Worm (Caenorhabditis elegans) whole organism, young adult: ENCODE measurements around the gene Y59H11AM.4.

Experiments
- B0019.2 ChIP-seq: fragments of 200-800 bp; sonication (Bioruptor generic); conservative IDR thresholded peaks from 2 replicates; pipeline ENCODE4 v1.3.6; 2022; ENCODE audit warnings: missing genetic modification reagents, missing genetic modification characterization, missing compliant biosample characterization
- D2030.7 ChIP-seq: fragments of 200-800 bp; sonication (Bioruptor generic); IDR thresholded peaks from 2 replicates; pipeline ENCODE4 v1.3.6; 2022; ENCODE audit warnings: missing genetic modification reagents, missing genetic modification characterization, missing compliant biosample characterization
- F10E7.11 ChIP-seq: sonication (generic microtip); optimal IDR thresholded peaks from 2 replicates; lab custom pipeline; 2017; ENCODE audit warnings: mild to moderate bottlenecking, missing genetic modification characterization, moderate library complexity, missing compliant biosample characterization
- F22D6.2 ChIP-seq: sonication (generic microtip); optimal IDR thresholded peaks from 2 replicates; lab custom pipeline; 2016; ENCODE audit warnings: mild to moderate bottlenecking, missing genetic modification characterization, missing compliant biosample characterization
- F23B12.7 ChIP-seq: sonication (generic microtip); optimal IDR thresholded peaks from 2 replicates; lab custom pipeline; 2017; ENCODE audit warnings: missing genetic modification characterization, mild to moderate bottlenecking, missing compliant biosample characterization, antibody characterized with exemption, moderate library complexity; ENCODE audit not compliant: insufficient read depth
- F37B4.10 ChIP-seq: fragments of 200-800 bp; sonication (Bioruptor generic); IDR thresholded peaks from 2 replicates; pipeline ENCODE4 v1.3.6; 2022; ENCODE audit warnings: missing genetic modification characterization, missing compliant biosample characterization
- F52B5.7 ChIP-seq: sonication (generic microtip); optimal IDR thresholded peaks from 2 replicates; lab custom pipeline; 2016; ENCODE audit warnings: mild to moderate bottlenecking, missing genetic modification characterization, missing compliant biosample characterization
- K11D2.4 ChIP-seq: fragments of 200-800 bp; sonication (Bioruptor generic); IDR thresholded peaks from 2 replicates; pipeline ENCODE4 v1.3.6; 2022; ENCODE audit warnings: missing genetic modification reagents, missing genetic modification characterization, missing compliant biosample characterization
- Y53F4B.3 ChIP-seq: fragments of 200-800 bp; sonication (Bioruptor generic); IDR thresholded peaks from 2 replicates; pipeline ENCODE4 v1.3.6; 2022; ENCODE audit warnings: missing genetic modification reagents, missing genetic modification characterization, missing compliant biosample characterization
- Y56A3A.18 ChIP-seq: fragments of 200-800 bp; sonication (Bioruptor generic); IDR thresholded peaks from 2 replicates; pipeline ENCODE4 v1.3.6; 2022; ENCODE audit warnings: missing genetic modification reagents, missing genetic modification characterization, missing compliant biosample characterization
- Y67H2A.10 ChIP-seq: fragments of 200-800 bp; sonication (Bioruptor generic); conservative IDR thresholded peaks from 2 replicates; pipeline ENCODE4 v1.3.6; 2022; ENCODE audit warnings: missing genetic modification reagents, missing genetic modification characterization, missing compliant biosample characterization
- Y95B8A.8 ChIP-seq: fragments of 200-800 bp; sonication (Bioruptor generic); IDR thresholded peaks from 2 replicates; pipeline ENCODE4 v1.3.6; 2022; ENCODE audit warnings: missing genetic modification reagents, missing genetic modification characterization, missing compliant biosample characterization
- akir-1 ChIP-seq: fragments of 200-800 bp; sonication (Bioruptor generic); optimal IDR thresholded peaks from 2 replicates; lab custom pipeline; 2018; ENCODE audit warnings: mild to moderate bottlenecking, missing genetic modification characterization, moderate library complexity, missing compliant biosample characterization
- aptf-2 ChIP-seq: fragments of 200-800 bp; sonication (Bioruptor generic); conservative IDR thresholded peaks from 2 replicates; pipeline ENCODE4 v1.3.6; 2022; ENCODE audit warnings: missing genetic modification reagents, missing genetic modification characterization, missing compliant biosample characterization
- attf-3 ChIP-seq: fragments of 200-800 bp; sonication (Bioruptor generic); conservative IDR thresholded peaks from 2 replicates; pipeline ENCODE4 v1.3.6; 2022; ENCODE audit warnings: missing genetic modification reagents, missing genetic modification characterization, missing compliant biosample characterization
- attf-6 ChIP-seq: fragments of 200-800 bp; sonication (Bioruptor generic); IDR thresholded peaks from 2 replicates; pipeline ENCODE4 v1.3.6; 2022; ENCODE audit warnings: missing genetic modification reagents, missing genetic modification characterization, missing compliant biosample characterization
- cebp-2 ChIP-seq: fragments of 200-800 bp; sonication (Bioruptor generic); IDR thresholded peaks from 2 replicates; pipeline ENCODE4 v1.3.6; 2022; ENCODE audit warnings: missing genetic modification characterization, missing compliant biosample characterization
- ceh-27 ChIP-seq: fragments of 200-800 bp; sonication (Bioruptor generic); optimal IDR thresholded peaks from 2 replicates; lab custom pipeline; 2018; ENCODE audit warnings: mild to moderate bottlenecking, missing genetic modification characterization, moderate library complexity, missing compliant biosample characterization
- ceh-40 ChIP-seq: fragments of 200-800 bp; sonication (Bioruptor generic); IDR thresholded peaks from 2 replicates; pipeline ENCODE4 v1.3.6; 2022; ENCODE audit warnings: missing genetic modification characterization, missing compliant biosample characterization
- ceh-58 ChIP-seq: fragments of 200-800 bp; sonication (Bioruptor generic); IDR thresholded peaks from 2 replicates; pipeline ENCODE4 v1.3.6; 2022; ENCODE audit warnings: missing genetic modification characterization, missing compliant biosample characterization
- chd-7 ChIP-seq: sonication (generic microtip); optimal IDR thresholded peaks from 2 replicates; lab custom pipeline; 2016; ENCODE audit warnings: mild to moderate bottlenecking, missing genetic modification characterization, moderate library complexity, missing compliant biosample characterization
- dpff-1 ChIP-seq: sonication (generic microtip); optimal IDR thresholded peaks from 2 replicates; lab custom pipeline; 2017; ENCODE audit warnings: mild to moderate bottlenecking, missing genetic modification characterization, missing compliant biosample characterization
- dpl-1 ChIP-seq: fragments of 150-350 bp; optimal IDR thresholded peaks from 2 replicates; lab custom pipeline; 2014; ENCODE audit warnings: missing biosample characterization, missing genetic modification reagents, missing genetic modification characterization
- efl-1 ChIP-seq: fragments of 150-350 bp; optimal IDR thresholded peaks from 2 replicates; lab custom pipeline; 2014; ENCODE audit warnings: missing biosample characterization, missing genetic modification reagents, missing genetic modification characterization
- ekl-4 ChIP-seq: fragments of 200-800 bp; sonication (Bioruptor generic); IDR thresholded peaks from 2 replicates; pipeline ENCODE4 v1.3.6; 2022; ENCODE audit warnings: missing genetic modification reagents, missing genetic modification characterization, missing compliant biosample characterization
- gei-17 ChIP-seq: fragments of 200-800 bp; sonication (Bioruptor generic); optimal IDR thresholded peaks from 2 replicates; lab custom pipeline; 2018; ENCODE audit warnings: mild to moderate bottlenecking, missing genetic modification characterization, missing compliant biosample characterization
- hlh-26 ChIP-seq: fragments of 200-800 bp; sonication (Bioruptor generic); conservative IDR thresholded peaks from 2 replicates; pipeline ENCODE4 v1.3.6; 2022; ENCODE audit warnings: missing genetic modification reagents, missing genetic modification characterization, missing compliant biosample characterization
- hrde-1 ChIP-seq: sonication (generic microtip); optimal IDR thresholded peaks from 2 replicates; lab custom pipeline; 2016; ENCODE audit warnings: missing genetic modification characterization, mild to moderate bottlenecking, missing compliant biosample characterization, moderate library complexity, missing genotype, missing genetic modification reagents, borderline replicate concordance
- let-526 ChIP-seq: fragments of 200-800 bp; sonication (Bioruptor generic); IDR thresholded peaks from 2 replicates; pipeline ENCODE4 v1.3.6; 2022; ENCODE audit warnings: missing genetic modification reagents, missing genetic modification characterization, missing compliant biosample characterization
- let-607 ChIP-seq, 2 experiments: fragments of 200-800 bp in 1 of 2; sonication (Bioruptor generic) in 1 of 2; sonication (generic microtip) in 1 of 2; optimal IDR thresholded peaks; 2 replicates each; lab custom pipeline; 2016 to 2018; ENCODE audit warnings: mild to moderate bottlenecking in 2 of 2, missing compliant biosample characterization in 2 of 2, missing genetic modification characterization in 2 of 2, moderate library complexity in 2 of 2, missing genotype in 1 of 2
- lin-35 ChIP-seq, 3 experiments: fragments of 150-350 bp in 2 of 3; sonication (generic microtip) in 1 of 3; optimal IDR thresholded peaks; 2 replicates each; lab custom pipeline; 2014 to 2018; ENCODE audit warnings: missing biosample characterization in 3 of 3, missing genetic modification characterization in 3 of 3, missing genetic modification reagents in 3 of 3
- lin-40 ChIP-seq: sonication (generic microtip); optimal IDR thresholded peaks from 2 replicates; lab custom pipeline; 2016; ENCODE audit warnings: missing genetic modification characterization, mild to moderate bottlenecking, missing compliant biosample characterization, missing genotype, missing genetic modification reagents
- lsl-1 ChIP-seq: fragments of 200-800 bp; sonication (Bioruptor generic); optimal IDR thresholded peaks from 2 replicates; lab custom pipeline; 2018; ENCODE audit warnings: mild to moderate bottlenecking, missing genetic modification characterization, moderate library complexity, missing compliant biosample characterization
- madf-6 ChIP-seq: fragments of 200-800 bp; sonication (Bioruptor generic); IDR thresholded peaks from 2 replicates; pipeline ENCODE4 v1.3.6; 2022; ENCODE audit warnings: missing genetic modification reagents, missing genetic modification characterization, missing compliant biosample characterization
- mcd-1 ChIP-seq: fragments of 200-800 bp; sonication (Bioruptor generic); IDR thresholded peaks from 2 replicates; pipeline ENCODE4 v1.3.6; 2022; ENCODE audit warnings: missing genetic modification reagents, missing genetic modification characterization, missing compliant biosample characterization
- mel-28 ChIP-seq: sonication (generic microtip); optimal IDR thresholded peaks from 2 replicates; lab custom pipeline; 2016; ENCODE audit warnings: borderline replicate concordance, mild to moderate bottlenecking, missing genetic modification characterization, missing compliant biosample characterization
- nfya-2 ChIP-seq: fragments of 200-800 bp; sonication (Bioruptor generic); IDR thresholded peaks from 2 replicates; pipeline ENCODE4 v1.3.6; 2022; ENCODE audit warnings: missing genetic modification reagents, missing genetic modification characterization, missing compliant biosample characterization
- nhr-120 ChIP-seq: fragments of 200-800 bp; sonication (Bioruptor generic); IDR thresholded peaks from 2 replicates; pipeline ENCODE4 v1.3.6; 2022; ENCODE audit warnings: missing genetic modification characterization, missing compliant biosample characterization
- nhr-179 ChIP-seq: sonication (generic microtip); optimal IDR thresholded peaks from 2 replicates; lab custom pipeline; 2016; ENCODE audit warnings: mild to moderate bottlenecking, missing genetic modification characterization, missing compliant biosample characterization
- pbrm-1 ChIP-seq: fragments of 200-800 bp; sonication (Bioruptor generic); IDR thresholded peaks from 2 replicates; pipeline ENCODE4 v1.3.6; 2022; ENCODE audit warnings: missing genetic modification reagents, missing genetic modification characterization, missing compliant biosample characterization
- pha-4 ChIP-seq: fragments of 150-350 bp; sonication (generic microtip); optimal IDR thresholded peaks from 2 replicates; lab custom pipeline; 2014; ENCODE audit warnings: missing biosample characterization, missing genetic modification reagents, missing genetic modification characterization
- sea-2 ChIP-seq: fragments of 200-800 bp; sonication (Bioruptor generic); IDR thresholded peaks from 2 replicates; pipeline ENCODE4 v1.3.6; 2022; ENCODE audit warnings: missing genetic modification characterization, missing compliant biosample characterization
- snpc-1.1 ChIP-seq: sonication (generic microtip); optimal IDR thresholded peaks from 2 replicates; lab custom pipeline; 2017; ENCODE audit warnings: missing genetic modification characterization, mild to moderate bottlenecking, missing compliant biosample characterization, antibody characterized with exemption, moderate library complexity, missing genotype, missing genetic modification reagents; ENCODE audit not compliant: insufficient read depth
- snpc-3.4 ChIP-seq: sonication (generic microtip); optimal IDR thresholded peaks from 2 replicates; lab custom pipeline; 2017; ENCODE audit warnings: missing genetic modification characterization, mild to moderate bottlenecking, missing compliant biosample characterization, antibody characterized with exemption, moderate library complexity, missing genotype, missing genetic modification reagents
- somi-1 ChIP-seq: fragments of 200-800 bp; sonication (Bioruptor generic); optimal IDR thresholded peaks from 2 replicates; lab custom pipeline; 2018; ENCODE audit warnings: mild to moderate bottlenecking, missing genetic modification characterization, missing compliant biosample characterization
- tbp1 ChIP-seq: fragments of 200-800 bp; sonication (Bioruptor generic); optimal IDR thresholded peaks from 2 replicates; lab custom pipeline; 2018; ENCODE audit warnings: mild to moderate bottlenecking, missing genetic modification characterization, missing compliant biosample characterization
- unc-62 ChIP-seq: fragments of 150-350 bp; optimal IDR thresholded peaks from 2 replicates; lab custom pipeline; 2014; ENCODE audit warnings: missing biosample characterization, missing genetic modification reagents, missing genetic modification characterization
- ztf-25 ChIP-seq: fragments of 200-800 bp; sonication (Bioruptor generic); IDR thresholded peaks from 2 replicates; pipeline ENCODE4 v1.3.6; 2022; ENCODE audit warnings: missing genetic modification reagents, missing genetic modification characterization, missing compliant biosample characterization
- ztf-26 ChIP-seq: sonication (generic microtip); optimal IDR thresholded peaks from 2 replicates; lab custom pipeline; 2017; ENCODE audit warnings: missing genetic modification characterization, missing compliant biosample characterization
- ztf-3 ChIP-seq: fragments of 200-800 bp; sonication (Bioruptor generic); optimal IDR thresholded peaks from 2 replicates; lab custom pipeline; 2018; ENCODE audit warnings: mild to moderate bottlenecking, missing genetic modification characterization, missing compliant biosample characterization

Gene Y59H11AM.4

ce11 chrIV:8529039-8529438 lies 41.1 kb downstream of the Y59H11AM.4 start (continued):
- TF ChIP-seq Y95B8A.8 (GFP tag; lab: Robert Waterston, UW) (no peak), F37B4.10 (GFP tag; lab: Robert Waterston, UW) (no peak), tbp1 (GFP tag; lab: Kevin White, UChicago) (peak; percentile 4), dpl-1 (no peak), attf-6 (no peak), somi-1 (peak; percentile 89), Y67H2A.10 (no peak), ztf-3 (no peak), K11D2.4 (GFP tag; lab: Robert Waterston, UW) (no peak), nhr-120 (GFP tag; lab: Robert Waterston, UW) (no peak), let-526 (GFP tag; lab: Robert Waterston, UW) (0 out of 2 replicates have a peak, but pooled peaks have one; percentile 33), F22D6.2 (tag; lab: Kevin White, UChicago) (no peak), F52B5.7 (tag; lab: Kevin White, UChicago) (no peak), ceh-58 (no peak), B0019.2 (GFP tag; lab: Robert Waterston, UW) (no peak), unc-62 (GFP tag; lab: Kevin White, UChicago) (no peak), nfya-2 (GFP tag; lab: Robert Waterston, UW) (no peak), Y53F4B.3 (no peak), dpff-1 (no peak), ceh-27 (GFP tag; lab: Kevin White, UChicago) (no peak), Y56A3A.18 (GFP tag; lab: Robert Waterston, UW) (no peak), pbrm-1 (no peak), hrde-1 (tag; lab: Kevin White, UChicago) (no peak), ztf-26 (peak; percentile 44), aptf-2 (GFP tag; lab: Robert Waterston, UW) (no peak), hlh-26 (GFP tag; lab: Robert Waterston, UW) (no peak), snpc-3.4 (tag; lab: Kevin White, UChicago) (no peak), lin-35 (GFP tag; optimal IDR thresholded peaks at IDR 0.05; lab: Kevin White, UChicago) (no peak), ceh-40 (GFP tag; lab: Robert Waterston, UW) (no peak), efl-1 (GFP tag; lab: Kevin White, UChicago) (no peak), gei-17 (GFP tag; lab: Kevin White, UChicago) (no peak), mcd-1 (GFP tag; lab: Robert Waterston, UW) (peak; percentile 29; the same call in 1 of the 2 replicates), madf-6 (no peak), chd-7 (tag; lab: Kevin White, UChicago) (no peak), sea-2 (GFP tag; lab: Robert Waterston, UW) (no peak), lin-40 (tag; lab: Kevin White, UChicago) (peak; percentile 29), snpc-1.1 (tag; lab: Kevin White, UChicago) (no peak), lsl-1 (no peak)
- TF ChIP-seq, all 124 proteins: peak for 7

- TF ChIP-seq cebp-2 (GFP tag; lab: Robert Waterston, UW) (no peak), ztf-25 (GFP tag; lab: Robert Waterston, UW) (no peak), lin-35 (GFP tag; optimal IDR thresholded peaks at IDR 0.05; lab: Kevin White, UChicago) (no peak), F10E7.11 (tag; lab: Kevin White, UChicago) (no peak), let-607 (tag; optimal IDR thresholded peaks at IDR 0.05; lab: Kevin White, UChicago) (peak in 1 of 2 experiments; percentile 28), snpc-3.4 (tag; lab: Kevin White, UChicago) (no peak), pha-4 (peak; percentile 18), akir-1 (no peak), attf-3 (no peak), sea-2 (GFP tag; lab: Robert Waterston, UW) (no peak), F23B12.7 (no peak), nhr-179 (no peak), let-526 (GFP tag; lab: Robert Waterston, UW) (no peak), ekl-4 (GFP tag; lab: Robert Waterston, UW) (no peak), nfya-2 (GFP tag; lab: Robert Waterston, UW) (no peak), D2030.7 (no peak), mel-28 (tag; lab: Kevin White, UChicago) (no peak)
Observed at ce11 chrIV:8528345-8528744, 41.8 kb downstream of the Y59H11AM.4 start.
